Fruit fly (Drosophila melanogaster) whole organism, embryonic: Measurements from ENCODE around the gene Cep290.

Experiments used
- Ada2b ChIP-seq: fragments of 200-800 bp; sonication (Bioruptor generic); IDR thresholded peaks from 2 replicates; pipeline ENCODE4 v1.3.6; 2022; ENCODE audit warnings: missing biosample characterization, missing genetic modification characterization
- Aef1 ChIP-seq: fragments of 200-800 bp; sonication (Bioruptor generic); IDR thresholded peaks from 3 replicates; pipeline ENCODE4 v1.3.6; 2022; ENCODE audit warnings: missing biosample characterization, missing genetic modification characterization
- Atf6 ChIP-seq: fragments of 200-800 bp; sonication (Bioruptor generic); IDR thresholded peaks from 2 replicates; pipeline ENCODE4 v1.3.6; 2022; ENCODE audit warnings: missing biosample characterization, missing genetic modification characterization
- Bgb ChIP-seq: fragments of 200-800 bp; sonication (Bioruptor generic); IDR thresholded peaks from 2 replicates; pipeline ENCODE4 v1.3.6; 2022; ENCODE audit warnings: missing biosample characterization, missing genetic modification characterization; ENCODE audit not compliant: partially characterized antibody
- C15 ChIP-seq: fragments of 200-800 bp; sonication (Bioruptor generic); IDR thresholded peaks from 3 replicates; pipeline ENCODE4 v1.3.6; 2022; ENCODE audit warnings: missing biosample characterization, missing genetic modification characterization
- CG10321 ChIP-seq: fragments of 200-800 bp; sonication (Bioruptor generic); IDR thresholded peaks from 2 replicates; pipeline ENCODE4 v1.3.6; 2022; ENCODE audit warnings: missing biosample characterization, missing genetic modification characterization
- CG11504 ChIP-seq: fragments of 200-800 bp; sonication (Bioruptor generic); optimal IDR thresholded peaks from 3 replicates; lab custom pipeline; 2019; ENCODE audit warnings: missing biosample characterization, mild to moderate bottlenecking, missing genetic modification characterization, moderate library complexity
- CG12155 ChIP-seq: fragments of 200-800 bp; sonication (Bioruptor generic); optimal IDR thresholded peaks from 3 replicates; lab custom pipeline; 2016; ENCODE audit warnings: missing biosample characterization, missing genetic modification characterization
- CG13894 ChIP-seq: fragments of 200-800 bp; sonication (Bioruptor generic); optimal IDR thresholded peaks from 3 replicates; lab custom pipeline; 2018; ENCODE audit warnings: missing biosample characterization, mild to moderate bottlenecking, missing genetic modification characterization, moderate library complexity
- CG15073 ChIP-seq: fragments of 200-800 bp; sonication (Bioruptor generic); optimal IDR thresholded peaks from 2 replicates; lab custom pipeline; 2016; ENCODE audit warnings: missing biosample characterization, missing genetic modification characterization
- CG15269 ChIP-seq: fragments of 200-800 bp; sonication (Bioruptor generic); optimal IDR thresholded peaks from 2 replicates; lab custom pipeline; 2018; ENCODE audit warnings: missing biosample characterization, mild to moderate bottlenecking, missing genetic modification characterization, moderate library complexity
- CG17186 ChIP-seq: fragments of 200-800 bp; sonication (Bioruptor generic); optimal IDR thresholded peaks from 3 replicates; lab custom pipeline; 2017; ENCODE audit warnings: missing biosample characterization, missing genetic modification reagents, missing genetic modification characterization
- CG2712 ChIP-seq: fragments of 200-800 bp; optimal IDR thresholded peaks from 3 replicates; lab custom pipeline; 2019; ENCODE audit warnings: missing biosample characterization, mild to moderate bottlenecking, missing genetic modification characterization, moderate library complexity
- CG2875 ChIP-seq: fragments of 200-800 bp; sonication (Bioruptor generic); optimal IDR thresholded peaks from 2 replicates; lab custom pipeline; 2017; ENCODE audit warnings: missing biosample characterization, mild to moderate bottlenecking, missing genetic modification characterization, missing genetic modification reagents
- CG34376 ChIP-seq: fragments of 200-800 bp; sonication (Bioruptor generic); optimal IDR thresholded peaks from 2 replicates; lab custom pipeline; 2018; ENCODE audit warnings: missing biosample characterization, mild to moderate bottlenecking, missing genetic modification characterization
- CG7987 ChIP-seq: fragments of 200-800 bp; sonication (Bioruptor generic); optimal IDR thresholded peaks from 2 replicates; lab custom pipeline; 2018; ENCODE audit warnings: missing biosample characterization, mild to moderate bottlenecking, missing genetic modification characterization, moderate library complexity
- CG9437 ChIP-seq: fragments of 200-800 bp; sonication (Bioruptor generic); optimal IDR thresholded peaks from 2 replicates; lab custom pipeline; 2018; ENCODE audit warnings: missing biosample characterization, mild to moderate bottlenecking, missing genetic modification characterization
- CG9609 ChIP-seq: fragments of 200-800 bp; sonication (Bioruptor generic); optimal IDR thresholded peaks from 3 replicates; lab custom pipeline; 2016; ENCODE audit warnings: missing biosample characterization, missing genetic modification characterization
- CG9817 ChIP-seq: fragments of 200-800 bp; sonication (Bioruptor generic); optimal IDR thresholded peaks from 2 replicates; lab custom pipeline; 2018; ENCODE audit warnings: missing biosample characterization, mild to moderate bottlenecking, missing genetic modification characterization, moderate library complexity
- Dip2 ChIP-seq: fragments of 200-800 bp; sonication (Bioruptor generic); IDR thresholded peaks from 2 replicates; pipeline ENCODE4 v1.3.6; 2022; ENCODE audit warnings: missing biosample characterization, missing genetic modification characterization
- Dll ChIP-seq: fragments of 200-800 bp; sonication (Bioruptor generic); IDR thresholded peaks from 4 replicates; pipeline ENCODE4 v1.3.6; 2022; ENCODE audit warnings: missing biosample characterization, missing genetic modification characterization; ENCODE audit not compliant: partially characterized antibody
- Doc2 ChIP-seq: fragments of 200-800 bp; sonication (Bioruptor generic); IDR thresholded peaks from 2 replicates; pipeline ENCODE4 v1.3.6; 2022; ENCODE audit warnings: missing biosample characterization, missing genetic modification characterization
- Ets65A ChIP-seq: fragments of 200-800 bp; sonication (Bioruptor generic); peaks from one replicate; lab custom pipeline; 2016; ENCODE audit warnings: missing biosample characterization, missing genetic modification characterization
- HHEX ChIP-seq: fragments of 200-800 bp; sonication (Bioruptor generic); optimal IDR thresholded peaks from 3 replicates; lab custom pipeline; 2017; ENCODE audit warnings: missing biosample characterization, mild to moderate bottlenecking, missing genetic modification characterization, missing genetic modification reagents
- HLHmδ ChIP-seq: fragments of 200-800 bp; sonication (Bioruptor generic); optimal IDR thresholded peaks from 2 replicates; lab custom pipeline; 2018; ENCODE audit warnings: missing biosample characterization, mild to moderate bottlenecking, missing genetic modification characterization, moderate library complexity
- HmgD ChIP-seq: fragments of 200-800 bp; sonication (Bioruptor generic); optimal IDR thresholded peaks from 3 replicates; lab custom pipeline; 2016; ENCODE audit warnings: missing biosample characterization, missing genetic modification characterization
- Jarid2 ChIP-seq: fragments of 200-800 bp; sonication (Bioruptor generic); optimal IDR thresholded peaks from 3 replicates; lab custom pipeline; 2017; ENCODE audit warnings: mild to moderate bottlenecking, missing biosample characterization, missing genetic modification reagents, missing genetic modification characterization
- Lhr ChIP-seq: fragments of 200-800 bp; sonication (Bioruptor generic); optimal IDR thresholded peaks from 3 replicates; lab custom pipeline; 2017; ENCODE audit warnings: mild to moderate bottlenecking, missing biosample characterization, missing genetic modification reagents, missing genetic modification characterization
- Lpt ChIP-seq: fragments of >200 bp; optimal IDR thresholded peaks from 2 replicates; lab custom pipeline; 2018; ENCODE audit warnings: missing biosample characterization, missing genetic modification characterization
- Mrtf ChIP-seq: fragments of 200-800 bp; sonication (Bioruptor generic); IDR thresholded peaks from 3 replicates; pipeline ENCODE4 v1.3.6; 2022; ENCODE audit warnings: missing biosample characterization, missing genetic modification characterization
- Neu2 ChIP-seq: fragments of 200-800 bp; sonication (Bioruptor generic); optimal IDR thresholded peaks from 3 replicates; lab custom pipeline; 2016; ENCODE audit warnings: missing biosample characterization, missing genetic modification characterization, borderline replicate concordance
- Poxn ChIP-seq: fragments of 200-800 bp; sonication (Bioruptor generic); IDR thresholded peaks from 2 replicates; pipeline ENCODE4 v1.3.6; 2022; ENCODE audit warnings: missing biosample characterization, missing genetic modification characterization
- Ravus ChIP-seq: fragments of 200-800 bp; sonication (Bioruptor generic); IDR thresholded peaks from 2 replicates; pipeline ENCODE4 v1.3.6; 2022; ENCODE audit warnings: missing biosample characterization, missing genetic modification characterization
- bab2 ChIP-seq: fragments of 200-800 bp; sonication (Bioruptor generic); optimal IDR thresholded peaks from 2 replicates; lab custom pipeline; 2016; ENCODE audit warnings: missing biosample characterization, missing genetic modification characterization
- btn ChIP-seq: fragments of 200-800 bp; sonication (Bioruptor generic); optimal IDR thresholded peaks from 2 replicates; lab custom pipeline; 2016; ENCODE audit warnings: missing biosample characterization, missing genetic modification characterization
- crc ChIP-seq: fragments of 200-800 bp; sonication (Bioruptor generic); optimal IDR thresholded peaks from 2 replicates; lab custom pipeline; 2016; ENCODE audit warnings: missing biosample characterization, missing genetic modification characterization
- cwo ChIP-seq: fragments of 200-800 bp; sonication (Bioruptor generic); optimal IDR thresholded peaks from 3 replicates; lab custom pipeline; 2017; ENCODE audit warnings: missing biosample characterization, missing genetic modification characterization, mild to moderate bottlenecking, moderate library complexity, missing genetic modification reagents
- dpn ChIP-seq, 2 experiments: fragments of 200-800 bp; sonication (Bioruptor generic); optimal IDR thresholded peaks; 3 replicates each; lab custom pipeline; 2016; ENCODE audit warnings: missing biosample characterization in 2 of 2, missing genetic modification characterization in 2 of 2
- emc ChIP-seq: fragments of 200-800 bp; sonication (Bioruptor generic); optimal IDR thresholded peaks from 2 replicates; lab custom pipeline; 2016; ENCODE audit warnings: missing biosample characterization, missing genetic modification characterization
- fd64A ChIP-seq: fragments of 200-800 bp; sonication (Bioruptor generic); optimal IDR thresholded peaks from 3 replicates; lab custom pipeline; 2018; ENCODE audit warnings: missing biosample characterization, mild to moderate bottlenecking, missing genetic modification characterization
- ftz-f1 ChIP-seq: fragments of 200-800 bp; sonication (Bioruptor generic); optimal IDR thresholded peaks from 2 replicates; lab custom pipeline; 2016; ENCODE audit warnings: missing biosample characterization, missing genetic modification characterization
- gcm2 ChIP-seq: fragments of 200-800 bp; sonication (Bioruptor generic); optimal IDR thresholded peaks from 2 replicates; lab custom pipeline; 2016; ENCODE audit warnings: missing biosample characterization, missing genetic modification characterization
- klu ChIP-seq: fragments of 200-800 bp; sonication (Bioruptor generic); IDR thresholded peaks from 2 replicates; pipeline ENCODE4 v1.3.6; 2022; ENCODE audit warnings: missing biosample characterization, missing genetic modification characterization
- lilli ChIP-seq: fragments of 200-800 bp; sonication (Bioruptor generic); optimal IDR thresholded peaks from 3 replicates; lab custom pipeline; 2016; ENCODE audit warnings: missing biosample characterization, missing genetic modification characterization
- mirr ChIP-seq: fragments of 200-800 bp; sonication (Bioruptor generic); optimal IDR thresholded peaks from 3 replicates; lab custom pipeline; 2018; ENCODE audit warnings: missing biosample characterization, mild to moderate bottlenecking, missing genetic modification characterization
- pho ChIP-seq: fragments of 200-800 bp; sonication (Bioruptor generic); optimal IDR thresholded peaks from 2 replicates; lab custom pipeline; 2016; ENCODE audit warnings: missing biosample characterization, missing genetic modification characterization
- ro ChIP-seq: fragments of 200-800 bp; sonication (Bioruptor generic); IDR thresholded peaks from 2 replicates; pipeline ENCODE4 v1.3.6; 2022; ENCODE audit warnings: missing biosample characterization, missing genetic modification characterization
- ssp ChIP-seq: fragments of 200-800 bp; sonication (Bioruptor generic); IDR thresholded peaks from 2 replicates; pipeline ENCODE4 v1.3.6; 2022; ENCODE audit warnings: missing biosample characterization, missing genetic modification characterization
- toy ChIP-seq: fragments of 200-800 bp; sonication (Bioruptor generic); IDR thresholded peaks from 2 replicates; pipeline ENCODE4 v1.3.6; 2022; ENCODE audit warnings: missing biosample characterization, missing genetic modification characterization
- wek ChIP-seq: fragments of 200-800 bp; sonication (Bioruptor generic); optimal IDR thresholded peaks from 3 replicates; lab custom pipeline; 2018; ENCODE audit warnings: missing biosample characterization, mild to moderate bottlenecking, missing genetic modification characterization, moderate library complexity
- zfh1 ChIP-seq: fragments of 200-800 bp; sonication (Bioruptor generic); IDR thresholded peaks from 3 replicates; pipeline ENCODE4 v1.3.6; 2022; ENCODE audit warnings: missing biosample characterization, missing genetic modification characterization

Cep290 gene

DNA sequence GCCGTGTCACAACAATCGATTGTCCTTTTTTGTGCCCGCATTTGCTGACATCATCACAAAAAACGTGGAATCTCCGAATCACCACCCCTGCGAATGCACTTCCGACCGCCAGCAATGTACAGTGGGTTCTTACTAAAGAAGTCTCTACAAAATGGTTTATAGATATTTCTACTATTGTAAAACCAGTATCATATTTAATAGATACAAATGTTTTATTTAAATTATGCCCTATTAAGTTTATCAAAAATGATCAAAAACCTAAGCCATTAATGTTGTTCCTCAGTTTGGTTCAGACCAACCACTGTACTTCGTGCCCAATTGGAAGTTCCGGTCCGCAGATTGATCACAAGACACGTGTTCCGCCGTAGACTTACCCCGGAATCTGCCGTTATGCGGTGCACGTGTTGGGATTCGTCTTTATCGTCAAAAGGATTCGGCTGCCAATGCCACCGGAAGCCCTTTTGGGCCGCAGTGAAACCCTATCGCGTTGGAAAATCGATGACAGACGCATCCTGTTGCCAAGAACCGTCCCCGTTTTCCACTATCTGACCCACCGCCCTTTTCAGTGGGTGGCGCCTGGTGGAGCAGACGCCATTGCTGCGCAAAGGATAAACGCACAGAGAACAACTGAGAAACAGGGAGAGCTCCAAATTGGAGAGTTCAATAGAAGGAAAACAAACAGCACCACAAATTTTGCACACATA, 39.0 kb upstream of the Cep290 start (continued):
- peak; percentile 43; the same call in 1 of the 3 replicates for TF ChIP-seq zfh1
- no peak for TF ChIP-seq Ets65A (GFP tag; lab: Kevin White, UChicago)
- TF ChIP-seq Lpt (GFP tag; lab: Kevin White, UChicago) = no peak
- TF ChIP-seq CG17186 (GFP tag; lab: Kevin White, UChicago) = no peak
- no peak for TF ChIP-seq fd64A
- TF ChIP-seq HmgD = no peak
- no peak for TF ChIP-seq Mrtf
- no peak for TF ChIP-seq HLHmδ (GFP tag; lab: Kevin White, UChicago)
- TF ChIP-seq emc (GFP tag; lab: Kevin White, UChicago) = no peak
- no peak for TF ChIP-seq Neu2 (GFP tag; lab: Kevin White, UChicago)
- no peak for TF ChIP-seq crc (GFP tag; lab: Kevin White, UChicago)
- TF ChIP-seq CG2712 (tag; lab: Kevin White, UChicago) = peak; percentile 67
- TF ChIP-seq CG9817 = no peak
- TF ChIP-seq bab2 (GFP tag; lab: Kevin White, UChicago) = no peak
- no peak for TF ChIP-seq Ravus (GFP tag; lab: Robert Waterston, UW)
- no peak for TF ChIP-seq Doc2 (GFP tag; lab: Robert Waterston, UW)
- TF ChIP-seq ssp (GFP tag; lab: Robert Waterston, UW) = 0 out of 2 replicates have a peak, but pooled peaks have one; percentile 9
- no peak for TF ChIP-seq Jarid2 (GFP tag; lab: Kevin White, UChicago)
- TF ChIP-seq CG2875 (GFP tag; lab: Kevin White, UChicago) = no peak
- no peak for TF ChIP-seq ro (GFP tag; lab: Robert Waterston, UW)
- TF ChIP-seq Dll = no peak
- TF ChIP-seq CG10321 = no peak
- TF ChIP-seq wek (GFP tag; lab: Kevin White, UChicago) = no peak
- no peak for TF ChIP-seq CG34376 (GFP tag; lab: Kevin White, UChicago)
- no peak for TF ChIP-seq Poxn (GFP tag; lab: Robert Waterston, UW)
- TF ChIP-seq toy = no peak
- TF ChIP-seq CG13894 = no peak
- no peak for TF ChIP-seq btn (GFP tag; lab: Kevin White, UChicago)
- no peak for TF ChIP-seq Ada2b (GFP tag; lab: Robert Waterston, UW)
- TF ChIP-seq CG12155 = no peak
- no peak for TF ChIP-seq Atf6 (GFP tag; lab: Robert Waterston, UW)
- no peak for TF ChIP-seq ftz-f1
- TF ChIP-seq Dip2 (GFP tag; lab: Robert Waterston, UW) = no peak
- no peak for TF ChIP-seq pho (GFP tag; lab: Kevin White, UChicago)
- TF ChIP-seq Aef1 (GFP tag; lab: Robert Waterston, UW) = no peak
- peak; percentile 50 for TF ChIP-seq CG11504 (tag; lab: Kevin White, UChicago)
- TF ChIP-seq cwo (GFP tag; lab: Kevin White, UChicago) = peak; percentile 5
- no peak for TF ChIP-seq klu (GFP tag; lab: Robert Waterston, UW)
- TF ChIP-seq CG15269 (tag; lab: Kevin White, UChicago) = peak; percentile 7
- TF ChIP-seq CG7987 (GFP tag; lab: Kevin White, UChicago) = no peak
- TF ChIP-seq gcm2 (GFP tag; lab: Kevin White, UChicago) = no peak
- no peak for TF ChIP-seq CG9609 (GFP tag; lab: Kevin White, UChicago)
- no peak for TF ChIP-seq C15
- no peak for TF ChIP-seq HHEX (GFP tag; lab: Kevin White, UChicago)
- no peak for TF ChIP-seq lilli (GFP tag; lab: Kevin White, UChicago)
- no peak for TF ChIP-seq mirr (GFP tag; lab: Kevin White, UChicago)
- no peak for TF ChIP-seq CG9437 (GFP tag; lab: Kevin White, UChicago)
- TF ChIP-seq Bgb (GFP tag; lab: Robert Waterston, UW) = no peak
- no peak for TF ChIP-seq Lhr
- TF ChIP-seq dpn (GFP tag; optimal IDR thresholded peaks at IDR 0.05; lab: Kevin White, UChicago) = peak in 1 of 2 experiments; percentile 5
- no peak for TF ChIP-seq CG15073
